Worm (Caenorhabditis elegans) whole organism, L1 larva: Measurements from ENCODE around the gene nhr-96.

Source experiments
- F16B12.6 ChIP-seq: fragments of 150-350 bp; optimal IDR thresholded peaks from 2 replicates; lab custom pipeline; 2014; ENCODE audit warnings: missing biosample characterization, missing genetic modification characterization
- Y116A8C.19 ChIP-seq: sonication (generic microtip); optimal IDR thresholded peaks from 2 replicates; lab custom pipeline; 2016; ENCODE audit warnings: missing compliant biosample characterization, missing genetic modification characterization, borderline replicate concordance
- ama-1 ChIP-seq: fragments of 150-350 bp; optimal IDR thresholded peaks from 2 replicates; lab custom pipeline; 2014
- ceh-88 ChIP-seq: fragments of 200-800 bp; sonication (Bioruptor generic); IDR thresholded peaks from 2 replicates; pipeline ENCODE4 v1.3.6; 2022; ENCODE audit warnings: missing genetic modification characterization, missing compliant biosample characterization
- ceh-90 ChIP-seq: sonication (generic microtip); optimal IDR thresholded peaks from 2 replicates; lab custom pipeline; 2016; ENCODE audit warnings: missing genetic modification characterization, missing compliant biosample characterization
- efl-1 ChIP-seq, 4 experiments: fragments of 150-350 bp; optimal IDR thresholded peaks in 3 of 4; peaks in 1 of 4; 1 replicate in 1 of 4; 2 replicates in 3 of 4; lab custom pipeline; 2014; ENCODE audit warnings: missing biosample characterization in 2 of 4, missing genetic modification characterization in 2 of 4, missing genetic modification reagents in 2 of 4
- efl-3 ChIP-seq: fragments of 200-800 bp; sonication (Bioruptor generic); optimal IDR thresholded peaks from 2 replicates; lab custom pipeline; 2018; ENCODE audit warnings: mild to moderate bottlenecking, missing genetic modification characterization, missing compliant biosample characterization
- egl-13 ChIP-seq: sonication (generic microtip); optimal IDR thresholded peaks from 2 replicates; lab custom pipeline; 2016; ENCODE audit warnings: missing genotype, missing genetic modification reagents, missing genetic modification characterization, missing compliant biosample characterization
- egl-27 ChIP-seq, 2 experiments: fragments of 150-350 bp in 1 of 2; sonication (generic microtip); optimal IDR thresholded peaks; 3 replicates each; lab custom pipeline; 2017 to 2018; ENCODE audit warnings: missing biosample characterization in 2 of 2, missing genetic modification characterization in 2 of 2, missing genetic modification reagents in 2 of 2
- ets-5 ChIP-seq: fragments of 200-800 bp; sonication (Bioruptor generic); IDR thresholded peaks from 2 replicates; pipeline ENCODE4 v1.3.6; 2022; ENCODE audit warnings: missing genetic modification characterization, missing compliant biosample characterization
- fkh-8 ChIP-seq: sonication (generic microtip); optimal IDR thresholded peaks from 2 replicates; lab custom pipeline; 2016; ENCODE audit warnings: mild to moderate bottlenecking, missing genetic modification characterization, missing compliant biosample characterization
- hlh-17 ChIP-seq: fragments of 200-800 bp; sonication (Bioruptor generic); optimal IDR thresholded peaks from 2 replicates; lab custom pipeline; 2018; ENCODE audit warnings: missing genetic modification characterization, mild to moderate bottlenecking, missing compliant biosample characterization, moderate library complexity, borderline replicate concordance
- isw-1 ChIP-seq: fragments of 200-800 bp; sonication (Bioruptor generic); IDR thresholded peaks from 2 replicates; pipeline ENCODE4 v1.3.6; 2022; ENCODE audit warnings: missing genetic modification characterization, missing compliant biosample characterization
- jun-1 ChIP-seq: fragments of 150-350 bp; optimal IDR thresholded peaks from 2 replicates; lab custom pipeline; 2014; ENCODE audit warnings: missing biosample characterization, missing genetic modification reagents, missing genetic modification characterization
- lin-14 ChIP-seq: fragments of 200-800 bp; sonication (Bioruptor generic); optimal IDR thresholded peaks from 2 replicates; lab custom pipeline; 2018; ENCODE audit warnings: mild to moderate bottlenecking, missing genetic modification characterization, moderate library complexity, missing compliant biosample characterization
- lin-15B ChIP-seq: fragments of 150-350 bp; sonication (generic microtip); optimal IDR thresholded peaks from 3 replicates; lab custom pipeline; 2014; ENCODE audit warnings: missing biosample characterization, missing genetic modification characterization
- lin-39 ChIP-seq: fragments of 150-350 bp; optimal IDR thresholded peaks from 2 replicates; lab custom pipeline; 2014; ENCODE audit warnings: missing biosample characterization, missing genetic modification reagents, missing genetic modification characterization
- lir-3 ChIP-seq: sonication (generic microtip); optimal IDR thresholded peaks from 2 replicates; lab custom pipeline; 2016; ENCODE audit warnings: mild to moderate bottlenecking, missing genetic modification characterization, moderate library complexity, missing compliant biosample characterization; ENCODE audit not compliant: poor library complexity
- lsy-2 ChIP-seq, 2 experiments: fragments of 150-350 bp; optimal IDR thresholded peaks; 2 replicates each; lab custom pipeline; 2014; ENCODE audit warnings: missing biosample characterization in 2 of 2, missing genetic modification characterization in 2 of 2
- mab-9 ChIP-seq: fragments of 200-800 bp; sonication (Bioruptor generic); IDR thresholded peaks from 2 replicates; pipeline ENCODE4 v1.3.6; 2022; ENCODE audit warnings: missing genetic modification reagents, missing genetic modification characterization, missing compliant biosample characterization
- mdl-1 ChIP-seq, 2 experiments: fragments of 150-350 bp; optimal IDR thresholded peaks; 2 replicates each; lab custom pipeline; 2014 to 2017; ENCODE audit warnings: missing biosample characterization in 2 of 2, missing genetic modification characterization in 2 of 2, inconsistent platforms in 1 of 2
- mep-1 ChIP-seq: fragments of 150-350 bp; optimal IDR thresholded peaks from 2 replicates; lab custom pipeline; 2014; ENCODE audit warnings: missing biosample characterization, missing genetic modification characterization
- nhr-11 ChIP-seq: fragments of 150-350 bp; optimal IDR thresholded peaks from 2 replicates; lab custom pipeline; 2014; ENCODE audit warnings: missing biosample characterization, missing genetic modification characterization
- nhr-12 ChIP-seq: sonication (generic microtip); optimal IDR thresholded peaks from 2 replicates; lab custom pipeline; 2017; ENCODE audit warnings: missing biosample characterization, missing genetic modification characterization
- nhr-19 ChIP-seq: fragments of 200-800 bp; sonication (Bioruptor generic); conservative IDR thresholded peaks from 2 replicates; pipeline ENCODE4 v1.3.6; 2022; ENCODE audit warnings: missing genetic modification characterization, missing compliant biosample characterization
- nhr-237 ChIP-seq: fragments of 150-350 bp; optimal IDR thresholded peaks from 2 replicates; lab custom pipeline; 2014; ENCODE audit warnings: missing biosample characterization, missing genetic modification characterization
- nhr-77 ChIP-seq: fragments of 150-350 bp; optimal IDR thresholded peaks from 2 replicates; lab custom pipeline; 2014; ENCODE audit warnings: missing biosample characterization, missing genetic modification characterization
- pag-3 ChIP-seq: sonication (generic microtip); optimal IDR thresholded peaks from 2 replicates; lab custom pipeline; 2017; ENCODE audit warnings: missing genetic modification characterization, mild to moderate bottlenecking, missing compliant biosample characterization, antibody characterized with exemption, borderline replicate concordance; ENCODE audit not compliant: insufficient read depth
- pax-3 ChIP-seq: fragments of 200-800 bp; sonication (Bioruptor generic); optimal IDR thresholded peaks from 2 replicates; lab custom pipeline; 2018; ENCODE audit warnings: mild to moderate bottlenecking, missing genetic modification characterization, moderate library complexity, missing compliant biosample characterization
- rnt-1 ChIP-seq: sonication (generic microtip); optimal IDR thresholded peaks from 2 replicates; lab custom pipeline; 2016; ENCODE audit warnings: mild to moderate bottlenecking, missing genetic modification characterization, moderate library complexity, missing compliant biosample characterization
- skn-1 ChIP-seq: fragments of 150-350 bp; optimal IDR thresholded peaks from 2 replicates; lab custom pipeline; 2014; ENCODE audit warnings: missing biosample characterization, missing genetic modification characterization
- sptf-1 ChIP-seq: fragments of 150-350 bp; optimal IDR thresholded peaks from 2 replicates; lab custom pipeline; 2014; ENCODE audit warnings: missing biosample characterization, missing genetic modification characterization
- swsn-7 ChIP-seq: sonication (generic microtip); optimal IDR thresholded peaks from 2 replicates; lab custom pipeline; 2016; ENCODE audit warnings: missing genetic modification characterization, missing compliant biosample characterization
- tlp-1 ChIP-seq: fragments of 150-350 bp; optimal IDR thresholded peaks from 2 replicates; lab custom pipeline; 2014; ENCODE audit warnings: missing biosample characterization, missing genetic modification characterization
- unc-130 ChIP-seq: fragments of 150-350 bp; optimal IDR thresholded peaks from 2 replicates; lab custom pipeline; 2017; ENCODE audit warnings: missing biosample characterization, missing genetic modification characterization, inconsistent platforms
- unc-86 ChIP-seq: sonication (generic microtip); optimal IDR thresholded peaks from 2 replicates; lab custom pipeline; 2016; ENCODE audit warnings: missing genetic modification characterization, missing compliant biosample characterization
- vab-15 ChIP-seq: sonication (generic microtip); optimal IDR thresholded peaks from 2 replicates; lab custom pipeline; 2017; ENCODE audit warnings: missing genotype, mild to moderate bottlenecking, missing genetic modification characterization, missing compliant biosample characterization
- xbp-1 ChIP-seq: sonication (generic microtip); optimal IDR thresholded peaks from 2 replicates; lab custom pipeline; 2016; ENCODE audit warnings: missing genetic modification characterization, missing compliant biosample characterization
- zag-1 ChIP-seq: fragments of 150-350 bp; optimal IDR thresholded peaks from 2 replicates; lab custom pipeline; 2014; ENCODE audit warnings: missing biosample characterization, missing genetic modification characterization
- zip-4 ChIP-seq: fragments of 200-800 bp; sonication (Bioruptor generic); optimal IDR thresholded peaks from 2 replicates; lab custom pipeline; 2018; ENCODE audit warnings: mild to moderate bottlenecking, missing genetic modification characterization, moderate library complexity, missing compliant biosample characterization
- ztf-4 ChIP-seq: fragments of 150-350 bp; optimal IDR thresholded peaks from 2 replicates; lab custom pipeline; 2014; ENCODE audit warnings: missing biosample characterization, missing genetic modification characterization

The nhr-96 gene

DNA sequence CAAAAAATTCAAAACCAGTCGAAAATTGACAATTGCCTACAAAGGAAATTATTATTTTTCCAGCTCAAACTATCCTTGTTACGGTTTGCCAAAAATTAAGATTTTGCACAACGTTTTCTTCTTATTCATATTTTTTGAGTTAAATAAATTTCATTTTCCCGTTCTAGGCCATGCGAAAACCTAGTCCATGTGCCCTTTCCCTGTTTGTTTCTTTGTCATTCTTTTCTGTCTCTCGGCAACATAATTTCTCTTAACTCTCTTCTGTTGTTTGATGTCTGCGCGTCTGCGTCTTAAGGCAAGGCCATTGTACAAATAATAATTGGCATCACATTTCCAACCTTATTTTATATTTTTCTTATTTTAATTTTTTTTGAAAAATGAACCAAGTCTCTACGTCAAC is 48.2 kb downstream of the nhr-96 start, which contains the start of gene nhr-228 (continued):
- TF ChIP-seq efl-3 (GFP tag; lab: Kevin White, UChicago) = no peak
- TF ChIP-seq nhr-12 (tag; lab: Kevin White, UChicago) = no peak
- TF ChIP-seq mdl-1 (tag; optimal IDR thresholded peaks at IDR 0.05; lab: Kevin White, UChicago) = peak in 1 of 2 experiments; percentile 7
- peak; percentile 60 to 63 for TF ChIP-seq efl-1 (optimal IDR thresholded peaks at IDR 0.05; lab: Kevin White, UChicago)
- TF ChIP-seq efl-1 (GFP tag; optimal IDR thresholded peaks at IDR 0.05 in 1 of 2; lab: Kevin White, UChicago) = peak; percentile 20 to 88
- no peak for TF ChIP-seq vab-15 (tag; lab: Kevin White, UChicago)
- TF ChIP-seq lir-3 = no peak
- no peak for TF ChIP-seq tlp-1 (tag; lab: Kevin White, UChicago)
- no peak for TF ChIP-seq lin-39 (tag; lab: Kevin White, UChicago)
- TF ChIP-seq nhr-19 = no peak
- TF ChIP-seq ztf-4 (tag; lab: Kevin White, UChicago) = no peak
- TF ChIP-seq mab-9 (GFP tag; lab: Robert Waterston, UW) = no peak
- no peak for TF ChIP-seq sptf-1 (tag; lab: Kevin White, UChicago)
- TF ChIP-seq ceh-88 (GFP tag; lab: Robert Waterston, UW) = no peak
- peak; percentile 64 for TF ChIP-seq mep-1 (tag; lab: Kevin White, UChicago)
- TF ChIP-seq zip-4 (GFP tag; lab: Kevin White, UChicago) = no peak
- TF ChIP-seq xbp-1 (tag; lab: Kevin White, UChicago) = peak; percentile 1
- TF ChIP-seq F16B12.6 = no peak
- peak; percentile 37 for TF ChIP-seq unc-130 (tag; lab: Kevin White, UChicago)
- no peak for TF ChIP-seq ama-1 (lab: Kevin White, UChicago)
- peak; percentile 96 for TF ChIP-seq lin-14 (GFP tag; lab: Kevin White, UChicago)
- no peak for TF ChIP-seq egl-27 (tag; optimal IDR thresholded peaks at IDR 0.05; lab: Kevin White, UChicago)
- no peak for TF ChIP-seq egl-13 (tag; lab: Kevin White, UChicago)
- no peak for TF ChIP-seq ets-5
- peak; percentile 35 for TF ChIP-seq fkh-8 (tag; lab: Kevin White, UChicago)
- TF ChIP-seq lsy-2 (tag; optimal IDR thresholded peaks at IDR 0.05; lab: Kevin White, UChicago) = peak; percentile 29 to 73
- no peak for TF ChIP-seq nhr-11 (tag; lab: Kevin White, UChicago)
- TF ChIP-seq rnt-1 (tag; lab: Kevin White, UChicago) = peak; percentile 46
- TF ChIP-seq isw-1 = no peak
- no peak for TF ChIP-seq unc-86 (tag; lab: Kevin White, UChicago)
- TF ChIP-seq jun-1 (tag; lab: Kevin White, UChicago) = no peak
- no peak for TF ChIP-seq lin-15B
- peak; percentile 24 for TF ChIP-seq pag-3 (tag; lab: Kevin White, UChicago)
- no peak for TF ChIP-seq zag-1
- no peak for TF ChIP-seq nhr-77 (tag; lab: Kevin White, UChicago)
- TF ChIP-seq hlh-17 (GFP tag; lab: Kevin White, UChicago) = no peak
- no peak for TF ChIP-seq ceh-90 (tag; lab: Kevin White, UChicago)
- peak; percentile 23 for TF ChIP-seq swsn-7 (tag; lab: Kevin White, UChicago)
- TF ChIP-seq skn-1 (tag; lab: Kevin White, UChicago) = peak; percentile 89
- TF ChIP-seq Y116A8C.19 (tag; lab: Kevin White, UChicago) = no peak
- TF ChIP-seq pax-3 (tag; lab: Kevin White, UChicago) = no peak
- TF ChIP-seq nhr-237 = no peak
